Fruit fly (Drosophila melanogaster) whole organism, pupa: Measurements from ENCODE around the gene Prosalpha6T.

Experiments
- CG10348 ChIP-seq: fragments of 200-800 bp; sonication (Bioruptor generic); IDR thresholded peaks from 2 replicates; pipeline ENCODE4 v1.3.6; 2022; ENCODE audit warnings: missing biosample characterization, missing genetic modification characterization
- CG12605 ChIP-seq: fragments of 200-800 bp; sonication (Bioruptor generic); IDR thresholded peaks from 2 replicates; pipeline ENCODE4 v1.3.6; 2022; ENCODE audit warnings: missing biosample characterization, missing genetic modification characterization
- CG13204 ChIP-seq: fragments of 200-800 bp; sonication (Bioruptor generic); optimal IDR thresholded peaks from 2 replicates; lab custom pipeline; 2018; ENCODE audit warnings: missing biosample characterization, mild to moderate bottlenecking, missing genetic modification characterization, moderate library complexity
- CG14655 ChIP-seq: fragments of 200-800 bp; sonication (Bioruptor generic); optimal IDR thresholded peaks from 3 replicates; lab custom pipeline; 2017; ENCODE audit warnings: mild to moderate bottlenecking, missing biosample characterization, missing genetic modification reagents, missing genetic modification characterization
- CG15710 ChIP-seq: fragments of 200-800 bp; sonication (Bioruptor generic); optimal IDR thresholded peaks from 2 replicates; lab custom pipeline; 2018; ENCODE audit warnings: missing biosample characterization, mild to moderate bottlenecking, missing genetic modification characterization, moderate library complexity
- CG17806 ChIP-seq: fragments of 200-800 bp; sonication (Bioruptor generic); optimal IDR thresholded peaks from 2 replicates; lab custom pipeline; 2018; ENCODE audit warnings: missing biosample characterization, mild to moderate bottlenecking, missing genetic modification characterization, moderate library complexity
- CG32121 ChIP-seq: fragments of 200-800 bp; sonication (Bioruptor generic); IDR thresholded peaks from 2 replicates; pipeline ENCODE4 v1.3.6; 2022; ENCODE audit warnings: missing biosample characterization, missing genetic modification characterization
- CG34367 ChIP-seq: fragments of 200-800 bp; sonication (Bioruptor generic); optimal IDR thresholded peaks from 2 replicates; lab custom pipeline; 2018; ENCODE audit warnings: missing biosample characterization, mild to moderate bottlenecking, missing genetic modification characterization
- CG4496 ChIP-seq: fragments of 200-800 bp; sonication (Bioruptor generic); IDR thresholded peaks from 3 replicates; pipeline ENCODE4 v1.3.6; 2022; ENCODE audit warnings: missing biosample characterization, missing genetic modification characterization
- CG8159 ChIP-seq: fragments of 200-800 bp; sonication (Bioruptor generic); optimal IDR thresholded peaks from 3 replicates; lab custom pipeline; 2018; ENCODE audit warnings: missing biosample characterization, mild to moderate bottlenecking, missing genetic modification characterization, moderate library complexity
- CG8301 ChIP-seq: fragments of 200-800 bp; sonication (Bioruptor generic); optimal IDR thresholded peaks from 2 replicates; lab custom pipeline; 2018; ENCODE audit warnings: missing biosample characterization, mild to moderate bottlenecking, missing genetic modification characterization
- CG9948 ChIP-seq: fragments of 200-800 bp; sonication (Bioruptor generic); optimal IDR thresholded peaks from 2 replicates; lab custom pipeline; 2018; ENCODE audit warnings: missing biosample characterization, mild to moderate bottlenecking, missing genetic modification characterization, moderate library complexity
- D1 ChIP-seq: fragments of 200-800 bp; sonication (Bioruptor generic); optimal IDR thresholded peaks from 2 replicates; lab custom pipeline; 2018; ENCODE audit warnings: missing biosample characterization, mild to moderate bottlenecking, missing genetic modification characterization, moderate library complexity
- EcR ChIP-seq: fragments of 200-800 bp; sonication (Bioruptor generic); optimal IDR thresholded peaks from 3 replicates; lab custom pipeline; 2019; ENCODE audit warnings: missing biosample characterization, missing genetic modification characterization, mild to moderate bottlenecking, moderate library complexity, missing genetic modification reagents
- Ets98B ChIP-seq: fragments of 200-800 bp; sonication (Bioruptor generic); IDR thresholded peaks from 2 replicates; pipeline ENCODE4 v1.3.6; 2022; ENCODE audit warnings: missing biosample characterization, missing genetic modification characterization
- Pif1A ChIP-seq: fragments of 200-800 bp; sonication (Bioruptor generic); optimal IDR thresholded peaks from 3 replicates; lab custom pipeline; 2016; ENCODE audit warnings: missing biosample characterization, missing genetic modification characterization
- Pif1B ChIP-seq: fragments of 200-800 bp; sonication (Bioruptor generic); optimal IDR thresholded peaks from 3 replicates; lab custom pipeline; 2016; ENCODE audit warnings: missing biosample characterization, missing genetic modification characterization
- Snoo ChIP-seq: fragments of 200-800 bp; sonication (Bioruptor generic); optimal IDR thresholded peaks from 3 replicates; lab custom pipeline; 2017; ENCODE audit warnings: missing biosample characterization, mild to moderate bottlenecking, missing genetic modification characterization, inconsistent platforms
- fd96Ca ChIP-seq: fragments of 200-800 bp; sonication (Bioruptor generic); IDR thresholded peaks from 3 replicates; pipeline ENCODE4 v1.3.6; 2022; ENCODE audit warnings: missing biosample characterization, missing genetic modification characterization
- gl ChIP-seq: fragments of 200-800 bp; sonication (Bioruptor generic); optimal IDR thresholded peaks from 2 replicates; lab custom pipeline; 2018; ENCODE audit warnings: missing biosample characterization, mild to moderate bottlenecking, missing genetic modification characterization
- rn ChIP-seq: fragments of 200-800 bp; sonication (Bioruptor generic); IDR thresholded peaks from 2 replicates; pipeline ENCODE4 v1.3.6; 2022; ENCODE audit warnings: missing biosample characterization, missing genetic modification characterization

The Prosalpha6T gene

DNA sequence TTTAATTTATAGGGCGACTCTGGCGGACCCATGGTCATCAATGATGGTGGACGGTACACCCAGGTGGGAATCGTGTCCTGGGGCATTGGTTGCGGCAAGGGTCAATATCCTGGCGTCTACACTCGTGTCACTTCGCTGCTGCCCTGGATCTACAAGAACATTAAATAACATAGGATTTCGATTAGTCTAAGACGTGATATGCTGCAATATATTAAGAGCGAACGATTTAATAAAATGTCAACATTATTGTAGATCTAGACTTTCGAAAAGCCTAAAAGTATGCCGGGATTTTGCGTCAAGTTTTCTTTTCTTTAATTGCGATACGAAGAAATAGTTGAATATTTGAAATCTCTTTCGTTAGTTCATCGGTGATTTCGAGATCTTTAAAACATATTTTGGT, 25.3 kb downstream of the Prosalpha6T start, which contains the start of gene Naa20B:
Gene Naa20B (plus strand): TSS at position 301 of the 400 bp plus-strand sequence.
- TF ChIP-seq CG13204 (GFP tag; lab: Kevin White, UChicago), result no peak
- no peak for TF ChIP-seq Pif1B (GFP tag; lab: Kevin White, UChicago)
- no peak for TF ChIP-seq CG12605 (GFP tag; lab: Robert Waterston, UW)
- TF ChIP-seq CG8301 (tag; lab: Kevin White, UChicago), result no peak
- no peak for TF ChIP-seq CG10348
- no peak for TF ChIP-seq CG17806
- TF ChIP-seq CG8159 (tag; lab: Kevin White, UChicago), result no peak
- TF ChIP-seq fd96Ca (GFP tag; lab: Robert Waterston, UW), result no peak
- TF ChIP-seq, all 21 proteins: peak for 0

DNA sequence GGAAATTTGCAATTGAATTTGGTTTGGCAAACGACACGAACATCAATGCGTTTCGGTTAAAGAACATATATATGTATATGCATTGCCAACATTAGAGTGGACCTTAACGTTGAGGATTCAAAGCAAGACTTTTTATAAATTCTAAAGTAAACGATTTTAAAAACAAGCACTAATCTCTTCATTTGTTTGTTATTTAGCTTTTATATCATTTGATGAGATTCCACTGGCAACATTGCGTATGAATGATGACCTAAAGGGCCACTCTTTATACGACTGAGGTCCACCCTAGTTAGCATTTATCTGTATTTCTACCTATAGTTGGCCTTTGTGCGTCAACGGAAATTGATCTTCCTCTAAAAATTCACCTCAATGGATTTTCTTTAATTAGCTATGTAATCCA, 26.9 kb downstream of the Prosalpha6T start:
- TF ChIP-seq CG14655 (GFP tag; lab: Kevin White, UChicago), result peak; percentile 67
- peak; percentile 72 for TF ChIP-seq CG8159 (tag; lab: Kevin White, UChicago)
- 0 out of 3 replicates have a peak, but pooled peaks have one; percentile 50 for TF ChIP-seq fd96Ca (GFP tag; lab: Robert Waterston, UW)
- TF ChIP-seq Pif1A (GFP tag; lab: Kevin White, UChicago), result peak; percentile 26
- TF ChIP-seq Ets98B (GFP tag; lab: Robert Waterston, UW), result peak; percentile 70
- peak; percentile 26 for TF ChIP-seq Pif1B (GFP tag; lab: Kevin White, UChicago)
- TF ChIP-seq CG32121 (GFP tag; lab: Robert Waterston, UW), result peak; percentile 53
- TF ChIP-seq CG4496, result peak; percentile 72
- TF ChIP-seq CG9948, result no peak
- TF ChIP-seq CG13204 (GFP tag; lab: Kevin White, UChicago), result no peak
- TF ChIP-seq CG8301 (tag; lab: Kevin White, UChicago), result peak; percentile 60
- no peak for TF ChIP-seq CG17806
- TF ChIP-seq, all 21 proteins: peak for 9

DNA sequence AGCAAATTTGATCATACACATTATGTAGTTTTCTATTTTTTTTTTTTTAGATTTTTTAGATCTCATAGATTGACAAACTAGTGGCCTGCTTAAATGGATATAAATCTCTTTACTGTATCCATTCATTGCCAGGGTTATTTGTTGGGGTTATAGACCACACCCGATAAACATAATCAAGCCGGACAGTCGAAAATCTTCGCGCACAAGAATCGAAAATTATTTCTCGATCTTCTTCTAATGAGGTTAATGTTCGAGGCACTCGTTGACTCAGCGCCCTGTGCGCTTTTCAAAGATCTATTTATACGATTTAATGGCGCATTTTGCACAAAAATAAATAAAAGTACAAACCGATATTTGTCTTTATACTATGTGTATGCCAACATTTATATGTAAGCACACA, 27.8 kb downstream of the Prosalpha6T start, which contains the start of gene CG31730:
Gene CG31730 (minus strand): TSS at position 101 of the 400 bp plus-strand sequence.
- TF ChIP-seq CG4496 (no peak), gl (tag; lab: Kevin White, UChicago) (no peak), Pif1A (GFP tag; lab: Kevin White, UChicago) (no peak), CG12605 (GFP tag; lab: Robert Waterston, UW) (no peak), CG8159 (tag; lab: Kevin White, UChicago) (no peak), CG15710 (tag; lab: Kevin White, UChicago) (no peak), fd96Ca (GFP tag; lab: Robert Waterston, UW) (no peak), Pif1B (GFP tag; lab: Kevin White, UChicago) (no peak), CG14655 (GFP tag; lab: Kevin White, UChicago) (no peak), CG34367 (tag; lab: Kevin White, UChicago) (no peak), Snoo (tag; lab: Kevin White, UChicago) (no peak), CG8301 (tag; lab: Kevin White, UChicago) (no peak), rn (GFP tag; lab: Robert Waterston, UW) (no peak), EcR (no peak), CG10348 (no peak), Ets98B (GFP tag; lab: Robert Waterston, UW) (no peak), CG17806 (no peak), CG32121 (GFP tag; lab: Robert Waterston, UW) (no peak), D1 (tag; lab: Kevin White, UChicago) (no peak)

DNA sequence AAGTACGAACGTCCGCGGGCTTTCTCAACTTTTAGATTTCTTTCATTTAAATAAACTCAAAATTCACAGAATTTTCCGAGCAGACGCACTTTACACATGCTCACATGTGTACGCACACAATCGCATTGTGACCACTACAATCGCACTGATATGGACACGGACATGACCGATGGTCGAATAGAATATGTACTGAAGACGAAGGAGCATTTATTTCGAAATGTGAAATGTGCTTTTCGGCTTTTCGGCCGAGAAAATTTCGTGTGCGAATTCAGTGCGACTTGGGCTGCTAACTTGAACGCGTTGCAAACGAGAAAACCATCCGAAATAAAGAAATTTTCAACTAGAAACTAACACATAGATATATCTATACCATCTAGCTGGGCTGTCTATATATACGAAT, 28.9 kb downstream of the Prosalpha6T start, which contains the start of gene CG44085:
Gene CG44085 (plus strand): TSS at position 269 of the 400 bp plus-strand sequence.
- no peak for TF ChIP-seq EcR
- TF ChIP-seq Ets98B (GFP tag; lab: Robert Waterston, UW), result no peak
- no peak for TF ChIP-seq CG9948
- no peak for TF ChIP-seq CG17806
- TF ChIP-seq CG13204 (GFP tag; lab: Kevin White, UChicago), result no peak
- no peak for TF ChIP-seq fd96Ca (GFP tag; lab: Robert Waterston, UW)
- TF ChIP-seq CG10348, result no peak
- no peak for TF ChIP-seq gl (tag; lab: Kevin White, UChicago)
- TF ChIP-seq Pif1B (GFP tag; lab: Kevin White, UChicago), result no peak
- TF ChIP-seq CG12605 (GFP tag; lab: Robert Waterston, UW), result no peak
- TF ChIP-seq CG8301 (tag; lab: Kevin White, UChicago), result no peak
- no peak for TF ChIP-seq CG14655 (GFP tag; lab: Kevin White, UChicago)
- TF ChIP-seq, all 21 proteins: peak for 0

DNA sequence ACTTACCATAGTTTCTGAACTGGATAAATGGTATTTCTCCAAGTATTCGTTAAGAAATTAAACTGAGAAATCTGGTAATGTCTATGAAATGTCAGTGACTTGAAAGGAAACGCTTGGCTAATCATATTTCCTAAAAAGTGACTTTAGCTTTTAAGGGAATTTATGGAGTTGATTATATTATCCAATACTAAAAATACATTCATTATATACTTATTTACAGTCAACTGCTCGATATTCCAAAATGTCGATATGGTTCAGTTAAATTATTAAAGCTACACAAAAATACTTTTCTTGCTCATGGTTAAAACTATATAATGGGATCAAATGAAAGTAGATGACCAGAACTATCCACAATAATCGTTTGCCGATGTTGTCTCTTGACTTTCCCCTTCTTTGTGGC, 33.9 kb downstream of the Prosalpha6T start, which contains the start of gene CG31848:
Gene CG31848 (minus strand): TSS at position 101 of the 400 bp plus-strand sequence.
- TF ChIP-seq EcR (no peak), CG9948 (no peak), rn (GFP tag; lab: Robert Waterston, UW) (no peak), gl (tag; lab: Kevin White, UChicago) (no peak), CG17806 (no peak), CG15710 (tag; lab: Kevin White, UChicago) (no peak), fd96Ca (GFP tag; lab: Robert Waterston, UW) (no peak), D1 (tag; lab: Kevin White, UChicago) (no peak)
- TF ChIP-seq, all 21 proteins: peak for 0

DNA sequence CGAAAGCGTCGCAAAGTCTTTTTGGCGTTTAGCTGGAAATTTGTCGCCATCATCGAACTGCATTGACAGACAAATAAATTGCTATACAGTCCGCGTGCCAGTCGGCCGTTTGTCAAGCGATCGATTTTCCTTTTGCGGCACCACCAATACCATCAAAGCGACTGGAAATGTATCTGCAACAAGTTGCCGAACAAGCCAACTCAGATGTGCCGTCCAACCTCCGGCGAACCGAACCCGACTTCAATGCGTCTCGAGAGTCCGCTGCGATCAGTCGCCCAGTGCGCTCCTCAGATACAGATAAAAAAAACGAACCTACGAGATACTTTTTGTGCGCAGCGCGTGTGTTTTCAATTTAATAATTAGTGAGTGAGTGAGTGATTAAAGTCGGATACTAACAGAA, 34.8 kb downstream of the Prosalpha6T start:
- TF ChIP-seq EcR (peak; percentile 21), CG15710 (tag; lab: Kevin White, UChicago) (no peak), CG13204 (GFP tag; lab: Kevin White, UChicago) (peak; percentile 49), CG4496 (0 out of 3 replicates have a peak, but pooled peaks have one; percentile 7), CG14655 (GFP tag; lab: Kevin White, UChicago) (peak; percentile 11)
